Fruit fly (Drosophila melanogaster) whole organism, embryonic: Measurements from ENCODE around the gene CG34454.

ENCODE experiments used
- Adf1 ChIP-seq: fragments of 200-800 bp; sonication (Bioruptor generic); IDR thresholded peaks from 2 replicates; pipeline ENCODE4 v1.3.6; 2022; ENCODE audit warnings: missing biosample characterization, missing genetic modification characterization
- Asciz ChIP-seq: fragments of 200-800 bp; sonication (Bioruptor generic); optimal IDR thresholded peaks from 2 replicates; lab custom pipeline; 2017; ENCODE audit warnings: missing biosample characterization, mild to moderate bottlenecking, missing genetic modification characterization, missing genetic modification reagents
- Atf6 ChIP-seq: fragments of 200-800 bp; sonication (Bioruptor generic); IDR thresholded peaks from 2 replicates; pipeline ENCODE4 v1.3.6; 2022; ENCODE audit warnings: missing biosample characterization, missing genetic modification characterization
- CG1024 ChIP-seq: fragments of 200-800 bp; sonication (Bioruptor generic); IDR thresholded peaks from 2 replicates; pipeline ENCODE4 v1.3.6; 2022; ENCODE audit warnings: missing biosample characterization, missing genetic modification characterization
- CG10267 ChIP-seq: fragments of 200-800 bp; sonication (Bioruptor generic); optimal IDR thresholded peaks from 2 replicates; lab custom pipeline; 2018; ENCODE audit warnings: missing biosample characterization, mild to moderate bottlenecking, missing genetic modification characterization, moderate library complexity
- CG10979 ChIP-seq: fragments of 200-800 bp; sonication (Bioruptor generic); optimal IDR thresholded peaks from 2 replicates; lab custom pipeline; 2018; ENCODE audit warnings: missing biosample characterization, mild to moderate bottlenecking, missing genetic modification characterization, moderate library complexity
- CG14710 ChIP-seq: fragments of 200-800 bp; sonication (Bioruptor generic); optimal IDR thresholded peaks from 3 replicates; lab custom pipeline; 2019; ENCODE audit warnings: missing biosample characterization, mild to moderate bottlenecking, missing genetic modification characterization, moderate library complexity
- CG14965 ChIP-seq: fragments of 200-800 bp; sonication (Bioruptor generic); optimal IDR thresholded peaks from 2 replicates; lab custom pipeline; 2016; ENCODE audit warnings: missing biosample characterization, missing genetic modification characterization, borderline replicate concordance
- CG15479 ChIP-seq: fragments of 200-800 bp; sonication (Bioruptor generic); optimal IDR thresholded peaks from 3 replicates; lab custom pipeline; 2019; ENCODE audit warnings: missing biosample characterization, mild to moderate bottlenecking, missing genetic modification characterization, moderate library complexity
- CG2120 ChIP-seq: fragments of 200-800 bp; sonication (Bioruptor generic); optimal IDR thresholded peaks from 3 replicates; lab custom pipeline; 2016; ENCODE audit warnings: missing biosample characterization, missing genetic modification characterization
- CG31224 ChIP-seq: fragments of 200-800 bp; sonication (Bioruptor generic); IDR thresholded peaks from 2 replicates; pipeline ENCODE4 v1.3.6; 2022; ENCODE audit warnings: missing biosample characterization, missing genetic modification characterization
- CG32532 ChIP-seq: fragments of 200-800 bp; sonication (Bioruptor generic); IDR thresholded peaks from 2 replicates; pipeline ENCODE4 v1.3.6; 2022; ENCODE audit warnings: missing biosample characterization, missing genetic modification characterization
- CG34224 ChIP-seq: fragments of 200-800 bp; sonication (Bioruptor generic); IDR thresholded peaks from 3 replicates; pipeline ENCODE4 v1.3.6; 2022; ENCODE audit warnings: missing biosample characterization, missing genetic modification characterization; ENCODE audit not compliant: partially characterized antibody
- CG4707 ChIP-seq: fragments of 200-800 bp; sonication (Bioruptor generic); optimal IDR thresholded peaks from 2 replicates; lab custom pipeline; 2018; ENCODE audit warnings: missing biosample characterization, mild to moderate bottlenecking, missing genetic modification characterization, moderate library complexity
- CG4820 ChIP-seq: fragments of 200-800 bp; sonication (Bioruptor generic); optimal IDR thresholded peaks from 3 replicates; lab custom pipeline; 2016; ENCODE audit warnings: missing biosample characterization, missing genetic modification characterization
- CG6683 ChIP-seq: fragments of 200-800 bp; sonication (Bioruptor generic); optimal IDR thresholded peaks from 2 replicates; lab custom pipeline; 2017; ENCODE audit warnings: missing biosample characterization, mild to moderate bottlenecking, missing genetic modification characterization, missing genetic modification reagents
- CG7839 ChIP-seq: fragments of 200-800 bp; sonication (Bioruptor generic); optimal IDR thresholded peaks from 3 replicates; lab custom pipeline; 2018; ENCODE audit warnings: missing biosample characterization, mild to moderate bottlenecking, missing genetic modification characterization, moderate library complexity
- CG9609 ChIP-seq: fragments of 200-800 bp; sonication (Bioruptor generic); optimal IDR thresholded peaks from 3 replicates; lab custom pipeline; 2016; ENCODE audit warnings: missing biosample characterization, missing genetic modification characterization
- Dip2 ChIP-seq: fragments of 200-800 bp; sonication (Bioruptor generic); IDR thresholded peaks from 2 replicates; pipeline ENCODE4 v1.3.6; 2022; ENCODE audit warnings: missing biosample characterization, missing genetic modification characterization
- Ets65A ChIP-seq: fragments of 200-800 bp; sonication (Bioruptor generic); peaks from one replicate; lab custom pipeline; 2016; ENCODE audit warnings: missing biosample characterization, missing genetic modification characterization
- GATAe ChIP-seq: fragments of 200-800 bp; sonication (Bioruptor generic); conservative IDR thresholded peaks from 2 replicates; pipeline ENCODE4 v1.3.6; 2022; ENCODE audit warnings: missing biosample characterization, missing genetic modification characterization
- Med ChIP-seq: fragments of 200-800 bp; sonication (Bioruptor generic); peaks from one replicate; lab custom pipeline; 2016; ENCODE audit warnings: missing biosample characterization, missing genetic modification characterization, mild to moderate bottlenecking, inconsistent platforms, moderate library complexity
- Myb ChIP-seq: fragments of 200-800 bp; sonication (Bioruptor generic); optimal IDR thresholded peaks from 2 replicates; lab custom pipeline; 2016; ENCODE audit warnings: missing biosample characterization, missing genetic modification characterization
- NFAT ChIP-seq: fragments of 200-800 bp; sonication (Bioruptor generic); IDR thresholded peaks from 2 replicates; pipeline ENCODE4 v1.3.6; 2022; ENCODE audit warnings: missing biosample characterization, missing genetic modification characterization
- Opbp ChIP-seq: fragments of 200-800 bp; sonication (Bioruptor generic); IDR thresholded peaks from 3 replicates; pipeline ENCODE4 v1.3.6; 2022; ENCODE audit warnings: missing biosample characterization, missing genetic modification characterization; ENCODE audit not compliant: partially characterized antibody
- Scr ChIP-seq: fragments of 200-800 bp; sonication (Bioruptor generic); IDR thresholded peaks from 2 replicates; pipeline ENCODE4 v1.3.6; 2022; ENCODE audit warnings: missing biosample characterization, missing genetic modification characterization; ENCODE audit not compliant: partially characterized antibody
- Side ChIP-seq: fragments of 200-800 bp; sonication (Bioruptor generic); optimal IDR thresholded peaks from 2 replicates; lab custom pipeline; 2016; ENCODE audit warnings: missing biosample characterization, missing genetic modification characterization
- Taf1 ChIP-seq: fragments of 200-800 bp; sonication (Bioruptor generic); IDR thresholded peaks from 2 replicates; pipeline ENCODE4 v1.3.6; 2022; ENCODE audit warnings: missing biosample characterization, missing genetic modification characterization
- ab ChIP-seq: fragments of 200-800 bp; sonication (Bioruptor generic); optimal IDR thresholded peaks from 2 replicates; lab custom pipeline; 2016; ENCODE audit warnings: missing biosample characterization, missing genetic modification characterization
- bab2 ChIP-seq: fragments of 200-800 bp; sonication (Bioruptor generic); optimal IDR thresholded peaks from 2 replicates; lab custom pipeline; 2016; ENCODE audit warnings: missing biosample characterization, missing genetic modification characterization
- cato ChIP-seq: fragments of 200-800 bp; sonication (Bioruptor generic); optimal IDR thresholded peaks from 2 replicates; lab custom pipeline; 2016; ENCODE audit warnings: missing biosample characterization, missing genetic modification characterization, borderline replicate concordance
- caup ChIP-seq: fragments of 200-800 bp; sonication (Bioruptor generic); optimal IDR thresholded peaks from 3 replicates; lab custom pipeline; 2017; ENCODE audit warnings: missing biosample characterization, mild to moderate bottlenecking, missing genetic modification characterization, moderate library complexity; ENCODE audit not compliant: severe bottlenecking
- chm ChIP-seq: fragments of 200-800 bp; sonication (Bioruptor generic); IDR thresholded peaks from 2 replicates; pipeline ENCODE4 v1.3.6; 2022; ENCODE audit warnings: missing biosample characterization, missing genetic modification characterization
- crol ChIP-seq: fragments of 200-800 bp; sonication (Bioruptor generic); IDR thresholded peaks from 2 replicates; pipeline ENCODE4 v1.3.6; 2022; ENCODE audit warnings: missing biosample characterization, missing genetic modification characterization
- crp ChIP-seq, 2 experiments: fragments of 200-800 bp; sonication (Bioruptor generic); optimal IDR thresholded peaks; 2 replicates in 1 of 2; 3 replicates in 1 of 2; lab custom pipeline; 2017; ENCODE audit warnings: missing biosample characterization in 2 of 2, missing genetic modification characterization in 2 of 2, mild to moderate bottlenecking in 1 of 2, moderate library complexity in 1 of 2
- cwo ChIP-seq: fragments of 200-800 bp; sonication (Bioruptor generic); optimal IDR thresholded peaks from 3 replicates; lab custom pipeline; 2017; ENCODE audit warnings: missing biosample characterization, missing genetic modification characterization, mild to moderate bottlenecking, moderate library complexity, missing genetic modification reagents
- dpn ChIP-seq, 2 experiments: fragments of 200-800 bp; sonication (Bioruptor generic); optimal IDR thresholded peaks; 3 replicates each; lab custom pipeline; 2016; ENCODE audit warnings: missing biosample characterization in 2 of 2, missing genetic modification characterization in 2 of 2
- esg ChIP-seq: fragments of 200-800 bp; sonication (Bioruptor generic); conservative IDR thresholded peaks from 2 replicates; pipeline ENCODE4 v1.3.6; 2022; ENCODE audit warnings: missing biosample characterization, missing genetic modification characterization
- eve ChIP-seq, 2 experiments: fragments of >200 bp; optimal IDR thresholded peaks; 2 replicates each; lab custom pipeline; 2017; ENCODE audit warnings: missing biosample characterization in 2 of 2, missing genetic modification characterization in 2 of 2
- fd64A ChIP-seq: fragments of 200-800 bp; sonication (Bioruptor generic); optimal IDR thresholded peaks from 3 replicates; lab custom pipeline; 2018; ENCODE audit warnings: missing biosample characterization, mild to moderate bottlenecking, missing genetic modification characterization
- lab ChIP-seq: fragments of 200-800 bp; sonication (Bioruptor generic); optimal IDR thresholded peaks from 3 replicates; lab custom pipeline; 2017; ENCODE audit warnings: missing biosample characterization, missing genetic modification characterization, mild to moderate bottlenecking, moderate library complexity, missing genetic modification reagents
- lola ChIP-seq, 3 experiments: fragments of >200 bp in 2 of 3; fragments of 200-800 bp in 1 of 3; sonication (Bioruptor generic) in 1 of 3; optimal IDR thresholded peaks; 2 replicates each; lab custom pipeline; 2017 to 2019; ENCODE audit warnings: missing biosample characterization in 3 of 3, missing genetic modification characterization in 3 of 3, mild to moderate bottlenecking in 1 of 3, moderate library complexity in 1 of 3
- nom ChIP-seq: fragments of 200-800 bp; sonication (Bioruptor generic); optimal IDR thresholded peaks from 2 replicates; lab custom pipeline; 2017; ENCODE audit warnings: missing biosample characterization, missing genetic modification characterization, mild to moderate bottlenecking, moderate library complexity, missing genetic modification reagents
- pan ChIP-seq, 4 experiments: fragments of >200 bp in 3 of 4; fragments of 200-800 bp in 1 of 4; sonication (Bioruptor generic) in 1 of 4; optimal IDR thresholded peaks in 3 of 4; IDR thresholded peaks in 1 of 4; 2 replicates each; pipeline versions ENCODE4 v1.3.6 to Lab custom; 2017 to 2022; ENCODE audit warnings: missing biosample characterization in 2 of 4, missing genetic modification characterization in 2 of 4, mixed read lengths in 1 of 4
- row ChIP-seq: fragments of 200-800 bp; sonication (Bioruptor generic); IDR thresholded peaks from 3 replicates; pipeline ENCODE4 v1.3.6; 2022; ENCODE audit warnings: missing biosample characterization, missing genetic modification characterization
- salm ChIP-seq: fragments of 200-800 bp; sonication (Bioruptor generic); optimal IDR thresholded peaks from 2 replicates; lab custom pipeline; 2018; ENCODE audit warnings: missing biosample characterization, mild to moderate bottlenecking, missing genetic modification characterization
- sd ChIP-seq: fragments of 200-800 bp; sonication (Bioruptor generic); optimal IDR thresholded peaks from 3 replicates; lab custom pipeline; 2018; ENCODE audit warnings: missing biosample characterization, mild to moderate bottlenecking, missing genetic modification characterization, moderate library complexity
- trem ChIP-seq: fragments of 200-800 bp; optimal IDR thresholded peaks from 3 replicates; lab custom pipeline; 2019; ENCODE audit warnings: missing biosample characterization, mild to moderate bottlenecking, missing genetic modification characterization, moderate library complexity
- unc-4 ChIP-seq: fragments of 200-800 bp; sonication (Bioruptor generic); IDR thresholded peaks from 2 replicates; pipeline ENCODE4 v1.3.6; 2022; ENCODE audit warnings: missing biosample characterization, missing genetic modification characterization; ENCODE audit not compliant: partially characterized antibody

CG34454 gene

dm6 chr3L:184251-184650, 47.9 kb downstream of the CG34454 start, which contains the start of the genes CG34140, Mkp and Mtch (continued):
- TF ChIP-seq CG9609, result peak; percentile 83
- TF ChIP-seq Atf6 (GFP tag; lab: Robert Waterston, UW), result peak; percentile 78
- TF ChIP-seq Side (GFP tag; lab: Kevin White, UChicago), result peak; percentile 87
- TF ChIP-seq Dip2 (GFP tag; lab: Robert Waterston, UW), result no peak
- peak; percentile 91 for TF ChIP-seq CG32532 (GFP tag; lab: Robert Waterston, UW)
- TF ChIP-seq CG14965 (GFP tag; lab: Kevin White, UChicago), result peak; percentile 48
- TF ChIP-seq CG2120 (GFP tag; lab: Kevin White, UChicago), result peak; percentile 95
- TF ChIP-seq CG14710 (tag; lab: Kevin White, UChicago), result peak; percentile 92
- TF ChIP-seq fd64A (GFP tag; lab: Kevin White, UChicago), result no peak
- TF ChIP-seq row, result peak; percentile 94
- TF ChIP-seq CG1024 (GFP tag; lab: Robert Waterston, UW), result peak; percentile 48; the same call in 1 of the 2 replicates
- peak; percentile 99 for TF ChIP-seq Med (GFP tag; lab: Kevin White, UChicago)
- peak; percentile 65 for TF ChIP-seq CG6683 (GFP tag; lab: Kevin White, UChicago)
- no peak for TF ChIP-seq Asciz (GFP tag; lab: Kevin White, UChicago)
- TF ChIP-seq crp (GFP tag; optimal IDR thresholded peaks at IDR 0.05; lab: Kevin White, UChicago), result peak; percentile 38 to 85
- peak; percentile 69 for TF ChIP-seq ab (GFP tag; lab: Kevin White, UChicago)
- TF ChIP-seq salm (tag; lab: Kevin White, UChicago), result peak; percentile 68
- peak; percentile 99 for TF ChIP-seq Ets65A (GFP tag; lab: Kevin White, UChicago)
- no peak for TF ChIP-seq sd
- TF ChIP-seq CG7839 (tag; lab: Kevin White, UChicago), result no peak
- TF ChIP-seq caup, result no peak
- peak; percentile 87 for TF ChIP-seq CG10267
- peak; percentile 98 for TF ChIP-seq Scr (GFP tag; lab: Robert Waterston, UW)
- peak; percentile 96 for TF ChIP-seq unc-4 (GFP tag; lab: Robert Waterston, UW)
- no peak for TF ChIP-seq CG4707 (GFP tag; lab: Kevin White, UChicago)
- peak; percentile 92 for TF ChIP-seq trem (tag; lab: Kevin White, UChicago)
- TF ChIP-seq bab2 (GFP tag; lab: Kevin White, UChicago), result peak; percentile 92
- peak; percentile 72 for TF ChIP-seq Myb
- TF ChIP-seq NFAT, result peak; percentile 76; the same call in 1 of the 2 replicates
- TF ChIP-seq pan (optimal IDR thresholded peaks at IDR 0.05; lab: Kevin White, UChicago), result no peak
- TF ChIP-seq pan (GFP tag; optimal IDR thresholded peaks at IDR 0.05 in 1 of 2, IDR thresholded peaks at IDR 0.05 in 1 of 2), result peak in 1 of 2 experiments; percentile 80
- TF ChIP-seq CG15479 (GFP tag; lab: Kevin White, UChicago), result no peak
- TF ChIP-seq esg (GFP tag; lab: Robert Waterston, UW), result peak; percentile 76
- TF ChIP-seq cwo (GFP tag; lab: Kevin White, UChicago), result no peak
- peak; percentile 82 for TF ChIP-seq Opbp
- TF ChIP-seq chm (GFP tag; lab: Robert Waterston, UW), result peak; percentile 64
- TF ChIP-seq Adf1 (GFP tag; lab: Robert Waterston, UW), result peak; percentile 60
- TF ChIP-seq lab, result no peak
- peak; percentile 72 for TF ChIP-seq cato (GFP tag; lab: Kevin White, UChicago)
- no peak for TF ChIP-seq crol (GFP tag; lab: Robert Waterston, UW)
- TF ChIP-seq CG31224, result peak; percentile 71
- peak; percentile 7 for TF ChIP-seq nom (GFP tag; lab: Kevin White, UChicago)
- peak; percentile 82 for TF ChIP-seq CG4820 (GFP tag; lab: Kevin White, UChicago)
- TF ChIP-seq CG34224 (GFP tag; lab: Robert Waterston, UW), result peak; percentile 94
- TF ChIP-seq eve (GFP tag; optimal IDR thresholded peaks at IDR 0.05; lab: Kevin White, UChicago), result peak in 1 of 2 experiments; percentile 37
- peak in 1 of 3 experiments; percentile 82 for TF ChIP-seq lola (GFP tag; optimal IDR thresholded peaks at IDR 0.05; lab: Kevin White, UChicago)
- TF ChIP-seq CG10979 (tag; lab: Kevin White, UChicago), result peak; percentile 76
- TF ChIP-seq dpn (GFP tag; optimal IDR thresholded peaks at IDR 0.05; lab: Kevin White, UChicago), result peak; percentile 91
- peak; percentile 56; the same call in 1 of the 2 replicates for TF ChIP-seq Taf1 (GFP tag; lab: Robert Waterston, UW)
- no peak for TF ChIP-seq GATAe (GFP tag; lab: Robert Waterston, UW)
